Fruit fly (Drosophila melanogaster) whole organism, embryonic: ENCODE data around the gene kin17.

Experiments
- Abd-B ChIP-seq: fragments of 200-800 bp; sonication (Bioruptor generic); optimal IDR thresholded peaks from 2 replicates; lab custom pipeline; 2018; ENCODE audit warnings: missing biosample characterization, mild to moderate bottlenecking, missing genetic modification characterization, moderate library complexity
- Atf3 ChIP-seq: fragments of 200-800 bp; sonication (Bioruptor generic); optimal IDR thresholded peaks from 3 replicates; lab custom pipeline; 2016; ENCODE audit warnings: missing biosample characterization, missing genetic modification characterization
- CG10267 ChIP-seq: fragments of 200-800 bp; sonication (Bioruptor generic); optimal IDR thresholded peaks from 2 replicates; lab custom pipeline; 2018; ENCODE audit warnings: missing biosample characterization, mild to moderate bottlenecking, missing genetic modification characterization, moderate library complexity
- CG11093 ChIP-seq: fragments of 200-800 bp; sonication (Bioruptor generic); IDR thresholded peaks from 3 replicates; pipeline ENCODE4 v1.3.6; 2022; ENCODE audit warnings: missing biosample characterization, missing genetic modification characterization
- CG1233 ChIP-seq: fragments of 200-800 bp; sonication (Bioruptor generic); optimal IDR thresholded peaks from 4 replicates; lab custom pipeline; 2018; ENCODE audit warnings: missing biosample characterization, mild to moderate bottlenecking, missing genetic modification characterization
- CG15479 ChIP-seq: fragments of 200-800 bp; sonication (Bioruptor generic); optimal IDR thresholded peaks from 3 replicates; lab custom pipeline; 2019; ENCODE audit warnings: missing biosample characterization, mild to moderate bottlenecking, missing genetic modification characterization, moderate library complexity
- CG17186 ChIP-seq: fragments of 200-800 bp; sonication (Bioruptor generic); optimal IDR thresholded peaks from 3 replicates; lab custom pipeline; 2017; ENCODE audit warnings: missing biosample characterization, missing genetic modification reagents, missing genetic modification characterization
- CG1832 ChIP-seq: fragments of 200-800 bp; sonication (Bioruptor generic); optimal IDR thresholded peaks from 2 replicates; lab custom pipeline; 2017; ENCODE audit warnings: missing biosample characterization, mild to moderate bottlenecking, missing genetic modification characterization, inconsistent platforms
- CG2129 ChIP-seq: fragments of 200-800 bp; sonication (Bioruptor generic); IDR thresholded peaks from 2 replicates; pipeline ENCODE4 v1.3.6; 2022; ENCODE audit warnings: missing biosample characterization, missing genetic modification characterization; ENCODE audit not compliant: partially characterized antibody
- CG2202 ChIP-seq: fragments of 200-800 bp; sonication (Bioruptor generic); optimal IDR thresholded peaks from 2 replicates; lab custom pipeline; 2018; ENCODE audit warnings: missing biosample characterization, mild to moderate bottlenecking, missing genetic modification characterization
- CG31441 ChIP-seq: fragments of 200-800 bp; sonication (Bioruptor generic); IDR thresholded peaks from 2 replicates; pipeline ENCODE4 v1.3.6; 2022; ENCODE audit warnings: missing biosample characterization, missing genetic modification characterization
- CG4282 ChIP-seq: fragments of 200-800 bp; sonication (Bioruptor generic); optimal IDR thresholded peaks from 2 replicates; lab custom pipeline; 2016; ENCODE audit warnings: missing biosample characterization, missing genetic modification characterization
- CG5180 ChIP-seq: fragments of 200-800 bp; sonication (Bioruptor generic); optimal IDR thresholded peaks from 3 replicates; lab custom pipeline; 2017; ENCODE audit warnings: missing biosample characterization, missing genetic modification characterization, mild to moderate bottlenecking, moderate library complexity, missing genetic modification reagents
- CG5245 ChIP-seq: fragments of 200-800 bp; sonication (Bioruptor generic); optimal IDR thresholded peaks from 3 replicates; lab custom pipeline; 2016; ENCODE audit warnings: missing biosample characterization, missing genetic modification characterization
- CG6175 ChIP-seq: fragments of 200-800 bp; sonication (Bioruptor generic); IDR thresholded peaks from 3 replicates; pipeline ENCODE4 v1.3.6; 2022; ENCODE audit warnings: missing biosample characterization, missing genetic modification characterization
- CG7357 ChIP-seq: fragments of 200-800 bp; sonication (Bioruptor generic); IDR thresholded peaks from 3 replicates; pipeline ENCODE4 v1.3.6; 2022; ENCODE audit warnings: missing biosample characterization, missing genetic modification characterization
- CG7928 ChIP-seq: fragments of 200-800 bp; sonication (Bioruptor generic); optimal IDR thresholded peaks from 2 replicates; lab custom pipeline; 2017; ENCODE audit warnings: missing biosample characterization, mild to moderate bottlenecking, missing genetic modification characterization
- CG8765 ChIP-seq: fragments of 200-800 bp; sonication (Bioruptor generic); IDR thresholded peaks from 2 replicates; pipeline ENCODE4 v1.3.6; 2022; ENCODE audit warnings: missing biosample characterization, missing genetic modification characterization
- Camta ChIP-seq: fragments of 200-800 bp; sonication (Bioruptor generic); optimal IDR thresholded peaks from 2 replicates; lab custom pipeline; 2016; ENCODE audit warnings: missing biosample characterization, missing genetic modification characterization
- Dad ChIP-seq: fragments of 200-800 bp; sonication (Bioruptor generic); optimal IDR thresholded peaks from 3 replicates; lab custom pipeline; 2016; ENCODE audit warnings: missing biosample characterization, missing genetic modification characterization
- Deaf1 ChIP-seq: fragments of 200-800 bp; optimal IDR thresholded peaks from 3 replicates; lab custom pipeline; 2019; ENCODE audit warnings: missing biosample characterization, mild to moderate bottlenecking, missing genetic modification characterization, moderate library complexity
- Dfd ChIP-seq, 2 experiments: fragments of >200 bp; optimal IDR thresholded peaks; 2 replicates each; lab custom pipeline; 2017; ENCODE audit warnings: missing biosample characterization in 2 of 2, missing genetic modification characterization in 2 of 2
- Doc2 ChIP-seq: fragments of 200-800 bp; sonication (Bioruptor generic); IDR thresholded peaks from 2 replicates; pipeline ENCODE4 v1.3.6; 2022; ENCODE audit warnings: missing biosample characterization, missing genetic modification characterization
- ERR ChIP-seq: fragments of 200-800 bp; sonication (Bioruptor generic); optimal IDR thresholded peaks from 2 replicates; lab custom pipeline; 2016; ENCODE audit warnings: missing biosample characterization, missing genetic modification characterization
- Fer3 ChIP-seq: fragments of 200-800 bp; sonication (Bioruptor generic); optimal IDR thresholded peaks from 2 replicates; lab custom pipeline; 2018; ENCODE audit warnings: missing biosample characterization, mild to moderate bottlenecking, missing genetic modification characterization, moderate library complexity
- HLH4C ChIP-seq: fragments of 200-800 bp; sonication (Bioruptor generic); IDR thresholded peaks from 3 replicates; pipeline ENCODE4 v1.3.6; 2022; ENCODE audit warnings: missing biosample characterization, missing genetic modification characterization; ENCODE audit not compliant: partially characterized antibody
- Lpt ChIP-seq: fragments of >200 bp; optimal IDR thresholded peaks from 2 replicates; lab custom pipeline; 2018; ENCODE audit warnings: missing biosample characterization, missing genetic modification characterization
- Mes4 ChIP-seq: fragments of 200-800 bp; sonication (Bioruptor generic); optimal IDR thresholded peaks from 2 replicates; lab custom pipeline; 2016; ENCODE audit warnings: missing biosample characterization, missing genetic modification characterization
- Oli ChIP-seq: fragments of 200-800 bp; sonication (Bioruptor generic); optimal IDR thresholded peaks from 2 replicates; lab custom pipeline; 2018; ENCODE audit warnings: missing biosample characterization, mild to moderate bottlenecking, missing genetic modification characterization, moderate library complexity
- PHDP ChIP-seq: fragments of 200-800 bp; sonication (Bioruptor generic); optimal IDR thresholded peaks from 3 replicates; lab custom pipeline; 2018; ENCODE audit warnings: missing biosample characterization, mild to moderate bottlenecking, missing genetic modification characterization, moderate library complexity
- Rx ChIP-seq: fragments of 200-800 bp; sonication (Bioruptor generic); IDR thresholded peaks from 2 replicates; pipeline ENCODE4 v1.3.6; 2022; ENCODE audit warnings: missing biosample characterization, missing genetic modification characterization
- Scr ChIP-seq: fragments of 200-800 bp; sonication (Bioruptor generic); IDR thresholded peaks from 2 replicates; pipeline ENCODE4 v1.3.6; 2022; ENCODE audit warnings: missing biosample characterization, missing genetic modification characterization; ENCODE audit not compliant: partially characterized antibody
- amos ChIP-seq: fragments of 200-800 bp; sonication (Bioruptor generic); IDR thresholded peaks from 2 replicates; pipeline ENCODE4 v1.3.6; 2022; ENCODE audit warnings: missing biosample characterization, missing genetic modification characterization; ENCODE audit not compliant: partially characterized antibody
- aop ChIP-seq: fragments of 200-800 bp; sonication (Bioruptor generic); IDR thresholded peaks from 2 replicates; pipeline ENCODE4 v1.3.6; 2022; ENCODE audit warnings: missing biosample characterization, missing genetic modification characterization
- crp ChIP-seq, 2 experiments: fragments of 200-800 bp; sonication (Bioruptor generic); optimal IDR thresholded peaks; 2 replicates in 1 of 2; 3 replicates in 1 of 2; lab custom pipeline; 2017; ENCODE audit warnings: missing biosample characterization in 2 of 2, missing genetic modification characterization in 2 of 2, mild to moderate bottlenecking in 1 of 2, moderate library complexity in 1 of 2
- da ChIP-seq: fragments of 200-800 bp; sonication (Bioruptor generic); optimal IDR thresholded peaks from 2 replicates; lab custom pipeline; 2016; ENCODE audit warnings: missing biosample characterization, missing genetic modification characterization
- dan ChIP-seq: fragments of 200-800 bp; sonication (Bioruptor generic); IDR thresholded peaks from 2 replicates; pipeline ENCODE4 v1.3.6; 2022; ENCODE audit warnings: missing biosample characterization, missing genetic modification characterization
- dmrt99B ChIP-seq: fragments of 200-800 bp; sonication (Bioruptor generic); optimal IDR thresholded peaks from 2 replicates; lab custom pipeline; 2018; ENCODE audit warnings: missing biosample characterization, mild to moderate bottlenecking, missing genetic modification characterization, moderate library complexity
- grn ChIP-seq: fragments of 200-800 bp; sonication (Bioruptor generic); optimal IDR thresholded peaks from 3 replicates; lab custom pipeline; 2017; ENCODE audit warnings: missing biosample characterization, missing genetic modification characterization
- gsb-n ChIP-seq: fragments of 200-800 bp; sonication (Bioruptor generic); optimal IDR thresholded peaks from 3 replicates; lab custom pipeline; 2018; ENCODE audit warnings: missing biosample characterization, mild to moderate bottlenecking, missing genetic modification characterization
- jumu ChIP-seq: fragments of 200-800 bp; sonication (Bioruptor generic); optimal IDR thresholded peaks from 3 replicates; lab custom pipeline; 2016; ENCODE audit warnings: missing biosample characterization, missing genetic modification characterization
- lab ChIP-seq: fragments of 200-800 bp; sonication (Bioruptor generic); optimal IDR thresholded peaks from 3 replicates; lab custom pipeline; 2017; ENCODE audit warnings: missing biosample characterization, missing genetic modification characterization, mild to moderate bottlenecking, moderate library complexity, missing genetic modification reagents
- lola ChIP-seq, 3 experiments: fragments of >200 bp in 2 of 3; fragments of 200-800 bp in 1 of 3; sonication (Bioruptor generic) in 1 of 3; optimal IDR thresholded peaks; 2 replicates each; lab custom pipeline; 2017 to 2019; ENCODE audit warnings: missing biosample characterization in 3 of 3, missing genetic modification characterization in 3 of 3, mild to moderate bottlenecking in 1 of 3, moderate library complexity in 1 of 3
- pum ChIP-seq: fragments of 200-800 bp; sonication (Bioruptor generic); optimal IDR thresholded peaks from 2 replicates; lab custom pipeline; 2016; ENCODE audit warnings: missing biosample characterization, missing genetic modification characterization
- sens-2 ChIP-seq: fragments of 200-800 bp; sonication (Bioruptor generic); IDR thresholded peaks from 2 replicates; pipeline ENCODE4 v1.3.6; 2022; ENCODE audit warnings: missing biosample characterization, missing genetic modification characterization
- seq ChIP-seq: fragments of 200-800 bp; sonication (Bioruptor generic); IDR thresholded peaks from 2 replicates; pipeline ENCODE4 v1.3.6; 2022; ENCODE audit warnings: missing biosample characterization, missing genetic modification characterization
- toy ChIP-seq: fragments of 200-800 bp; sonication (Bioruptor generic); IDR thresholded peaks from 2 replicates; pipeline ENCODE4 v1.3.6; 2022; ENCODE audit warnings: missing biosample characterization, missing genetic modification characterization
- tx ChIP-seq: fragments of 200-800 bp; sonication (Bioruptor generic); optimal IDR thresholded peaks from 2 replicates; lab custom pipeline; 2016; ENCODE audit warnings: missing biosample characterization, missing genetic modification characterization
- yki ChIP-seq: fragments of >200 bp; optimal IDR thresholded peaks from 3 replicates; lab custom pipeline; 2018

The kin17 gene

DNA sequence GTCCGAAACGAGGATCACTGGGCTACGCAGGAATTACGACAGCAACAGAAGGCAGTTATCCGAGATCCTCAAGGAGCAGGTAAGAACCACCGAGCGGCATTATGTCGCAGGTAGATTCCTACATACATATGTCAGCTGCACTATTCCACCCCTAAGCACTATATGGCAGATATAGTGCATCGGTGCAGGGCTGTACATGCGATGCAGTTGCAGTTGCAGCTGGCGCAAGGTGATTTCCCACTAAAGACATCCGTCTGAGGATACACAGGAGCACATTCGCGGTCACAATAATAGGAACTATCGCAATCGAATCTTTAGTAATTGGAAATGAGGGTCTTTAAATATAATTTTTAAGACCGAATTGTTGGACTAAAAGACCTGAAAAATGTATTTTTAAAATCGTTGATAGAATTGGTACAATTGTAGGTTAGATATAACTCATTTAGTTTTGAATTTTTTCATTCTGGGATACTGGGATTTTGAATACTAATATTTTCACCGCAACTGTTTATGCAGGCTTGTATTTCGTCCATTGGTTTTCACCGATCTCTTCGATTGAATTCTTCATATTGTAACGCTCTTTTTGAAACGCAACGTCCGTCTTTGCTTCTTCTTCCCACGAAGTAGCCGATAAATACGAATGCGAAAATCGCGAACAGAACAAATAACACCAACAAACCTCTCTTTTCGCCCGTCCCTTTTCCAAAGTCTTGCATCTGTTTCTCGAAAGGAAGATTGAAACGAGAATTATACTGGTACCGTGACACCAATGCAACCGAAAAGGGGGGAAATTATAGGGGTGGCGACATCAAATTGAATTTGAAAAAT lies 46.3 kb downstream of the kin17 start (continued):
- no peak for TF ChIP-seq Rx (GFP tag; lab: Robert Waterston, UW)
- TF ChIP-seq Doc2 (GFP tag; lab: Robert Waterston, UW), result no peak
- no peak for TF ChIP-seq Dad (GFP tag; lab: Kevin White, UChicago)
- no peak for TF ChIP-seq PHDP (tag; lab: Kevin White, UChicago)
- no peak for TF ChIP-seq CG5180 (GFP tag; lab: Kevin White, UChicago)
- TF ChIP-seq seq (GFP tag; lab: Robert Waterston, UW), result no peak
- TF ChIP-seq Dfd (GFP tag; optimal IDR thresholded peaks at IDR 0.05; lab: Kevin White, UChicago), result no peak
- TF ChIP-seq jumu, result peak; percentile 17
- peak; percentile 56 for TF ChIP-seq CG31441 (GFP tag; lab: Robert Waterston, UW)
- no peak for TF ChIP-seq ERR (GFP tag; lab: Kevin White, UChicago)
- TF ChIP-seq CG2202 (tag; lab: Kevin White, UChicago), result no peak
- peak; percentile 100 for TF ChIP-seq CG15479 (GFP tag; lab: Kevin White, UChicago)
- no peak for TF ChIP-seq Atf3
- TF ChIP-seq Lpt, result no peak
- TF ChIP-seq pum (GFP tag; lab: Kevin White, UChicago), result peak; percentile 8
- no peak for TF ChIP-seq HLH4C (GFP tag; lab: Robert Waterston, UW)
- TF ChIP-seq sens-2 (GFP tag; lab: Robert Waterston, UW), result no peak
- no peak for TF ChIP-seq CG4282 (GFP tag; lab: Kevin White, UChicago)
- TF ChIP-seq CG8765 (GFP tag; lab: Robert Waterston, UW), result 0 out of 2 replicates have a peak, but pooled peaks have one; percentile 49
- TF ChIP-seq grn, result no peak
- TF ChIP-seq Oli, result peak; percentile 32
- TF ChIP-seq amos (GFP tag; lab: Robert Waterston, UW), result 0 out of 2 replicates have a peak, but pooled peaks have one; percentile 39
- TF ChIP-seq CG10267 (tag; lab: Kevin White, UChicago), result peak; percentile 72
- TF ChIP-seq toy, result no peak
- no peak for TF ChIP-seq CG1832 (GFP tag; lab: Kevin White, UChicago)
- no peak for TF ChIP-seq CG5245 (GFP tag; lab: Kevin White, UChicago)
- no peak for TF ChIP-seq Scr (GFP tag; lab: Robert Waterston, UW)
- peak in 1 of 3 experiments; percentile 83 for TF ChIP-seq lola (GFP tag; optimal IDR thresholded peaks at IDR 0.05; lab: Kevin White, UChicago)
- no peak for TF ChIP-seq aop (GFP tag; lab: Robert Waterston, UW)
- TF ChIP-seq tx (GFP tag; lab: Kevin White, UChicago), result peak; percentile 10
- no peak for TF ChIP-seq dmrt99B (tag; lab: Kevin White, UChicago)
- TF ChIP-seq CG1233 (GFP tag; lab: Kevin White, UChicago), result peak; percentile 7
- TF ChIP-seq Camta, result no peak
- no peak for TF ChIP-seq CG6175
- TF ChIP-seq gsb-n (tag; lab: Kevin White, UChicago), result peak; percentile 47
- no peak for TF ChIP-seq Abd-B
- TF ChIP-seq CG7928 (GFP tag; lab: Kevin White, UChicago), result no peak
- TF ChIP-seq CG7357 (GFP tag; lab: Robert Waterston, UW), result no peak
- TF ChIP-seq lab, result no peak
- no peak; the same call in 1 of the 2 replicates for TF ChIP-seq dan
- no peak for TF ChIP-seq Mes4 (GFP tag; lab: Kevin White, UChicago)
- no peak for TF ChIP-seq Fer3 (tag; lab: Kevin White, UChicago)
- TF ChIP-seq CG2129 (GFP tag; lab: Robert Waterston, UW), result no peak
- no peak for TF ChIP-seq crp (GFP tag; optimal IDR thresholded peaks at IDR 0.05; lab: Kevin White, UChicago)
- peak; percentile 90 for TF ChIP-seq da (GFP tag; lab: Kevin White, UChicago)
- no peak for TF ChIP-seq CG11093 (GFP tag; lab: Robert Waterston, UW)
- no peak for TF ChIP-seq CG17186 (GFP tag; lab: Kevin White, UChicago)
- TF ChIP-seq yki (lab: Kevin White, UChicago), result no peak
- TF ChIP-seq Deaf1 (tag; lab: Kevin White, UChicago), result no peak
